Worm (Caenorhabditis elegans): ENCODE results near the gene sco-1.

- TF ChIP-seq klf-2 (GFP tag; conservative IDR thresholded peaks at IDR 0.05), result no peak
- no peak for TF ChIP-seq ztf-29 (GFP tag; IDR thresholded peaks at IDR 0.05)
- TF ChIP-seq tab-1 (GFP tag; IDR thresholded peaks at IDR 0.05), result no peak
- no peak for TF ChIP-seq med-1 (GFP tag; optimal IDR thresholded peaks at IDR 0.05; ENCODE audit: insufficient read depth)
- no peak for TF ChIP-seq T22C8.4 (GFP tag; IDR thresholded peaks at IDR 0.05)
- TF ChIP-seq ztf-23 (GFP tag; IDR thresholded peaks at IDR 0.05), result no peak
- no peak for TF ChIP-seq flt-1 (GFP tag; IDR thresholded peaks at IDR 0.05)
- no peak for TF ChIP-seq cog-1 (tag; optimal IDR thresholded peaks at IDR 0.05)
- TF ChIP-seq ref-1 (GFP tag; conservative IDR thresholded peaks at IDR 0.05), result no peak
Observed at ce11 chrII:4291799-4292198, 7.7 kb upstream of the sco-1 start.

All from whole organism, midembryonic.